ENCODE assay signal across 4 worm cellular contexts in genomic region chrV:8235331-8235730, ce11.
TF ChIP-seq lines count a peak whose summit lies in the region.

No protein-coding gene starts in this region.

TF ChIP-seq in whole organism, L2 larva, 48 proteins besides CTCF, POLR2A, EP300 and RAD21:
- TF ChIP-seq C34F6.9 (tag; optimal IDR thresholded peaks at IDR 0.05; lab: Kevin White, UChicago): peak; percentile 6
- peak; percentile 6 for TF ChIP-seq gmeb-1 (tag; optimal IDR thresholded peaks at IDR 0.05; lab: Kevin White, UChicago)
- TF ChIP-seq sma-3 (GFP tag; optimal IDR thresholded peaks at IDR 0.05; lab: Kevin White, UChicago): peak; percentile 54
- peak; percentile 45 for TF ChIP-seq nhr-129 (tag; optimal IDR thresholded peaks at IDR 0.05; lab: Kevin White, UChicago)
- TF ChIP-seq crh-2 (tag; optimal IDR thresholded peaks at IDR 0.05; lab: Kevin White, UChicago): peak; percentile 48
- TF ChIP-seq snpc-4 (tag; optimal IDR thresholded peaks at IDR 0.05; lab: Kevin White, UChicago): peak; percentile 49
- no peak for TF ChIP-seq ceh-82 (tag; optimal IDR thresholded peaks at IDR 0.05; lab: Kevin White, UChicago)
- TF ChIP-seq nhr-6 (tag; optimal IDR thresholded peaks at IDR 0.05; lab: Kevin White, UChicago): no peak
- peak; percentile 29 for TF ChIP-seq nhr-21 (tag; optimal IDR thresholded peaks at IDR 0.05; lab: Kevin White, UChicago)
- no peak for TF ChIP-seq elt-3 (tag; optimal IDR thresholded peaks at IDR 0.05; lab: Kevin White, UChicago)

TF ChIP-seq in whole organism, L4 larva, 104 proteins besides CTCF, POLR2A, EP300 and RAD21 (continues in another document):
- peak; percentile 66 for TF ChIP-seq dve-1 (tag; optimal IDR thresholded peaks at IDR 0.05; lab: Kevin White, UChicago; ENCODE audit: insufficient read depth)
- TF ChIP-seq Y75B8A.6 (GFP tag; IDR thresholded peaks at IDR 0.05; lab: Robert Waterston, UW): no peak
- peak; percentile 41; the same call in 1 of the 2 replicates for TF ChIP-seq vab-7 (GFP tag; IDR thresholded peaks at IDR 0.05; lab: Robert Waterston, UW)
- TF ChIP-seq lin-29 (GFP tag; IDR thresholded peaks at IDR 0.05; lab: Robert Waterston, UW): no peak
- TF ChIP-seq ctbp-1 (GFP tag; IDR thresholded peaks at IDR 0.05; lab: Robert Waterston, UW): no peak
- TF ChIP-seq hlh-30 (tag; optimal IDR thresholded peaks at IDR 0.05; lab: Kevin White, UChicago; ENCODE audit: insufficient read depth): peak; percentile 9
- TF ChIP-seq lir-3 (tag; optimal IDR thresholded peaks at IDR 0.05; lab: Kevin White, UChicago): peak; percentile 39
- TF ChIP-seq nhr-28 (tag; optimal IDR thresholded peaks at IDR 0.05; lab: Kevin White, UChicago): peak; percentile 13
- TF ChIP-seq nhr-11 (tag; optimal IDR thresholded peaks at IDR 0.05; lab: Kevin White, UChicago): no peak
- TF ChIP-seq nhr-111 (GFP tag; optimal IDR thresholded peaks at IDR 0.05; lab: Kevin White, UChicago): peak; percentile 49
- peak; percentile 55 for TF ChIP-seq hmg-1.1 (GFP tag; IDR thresholded peaks at IDR 0.05; lab: Robert Waterston, UW)
- TF ChIP-seq fos-1 (tag; optimal IDR thresholded peaks at IDR 0.05; lab: Kevin White, UChicago): no peak
- TF ChIP-seq daf-16 (GFP tag; optimal IDR thresholded peaks at IDR 0.05; lab: Kevin White, UChicago): peak in 1 of 2 experiments; percentile 38
- TF ChIP-seq daf-16 (tag; optimal IDR thresholded peaks at IDR 0.05; lab: Kevin White, UChicago): peak; percentile 45
- TF ChIP-seq F44E2.7 (GFP tag; IDR thresholded peaks at IDR 0.05; lab: Robert Waterston, UW): no peak
- TF ChIP-seq zip-2 (tag; optimal IDR thresholded peaks at IDR 0.05; lab: Kevin White, UChicago): no peak
- peak; percentile 54 for TF ChIP-seq hlh-11 (tag; optimal IDR thresholded peaks at IDR 0.05; lab: Kevin White, UChicago)
- TF ChIP-seq php-3 (GFP tag; IDR thresholded peaks at IDR 0.05; lab: Robert Waterston, UW): no peak
- TF ChIP-seq mdl-1 (tag; optimal IDR thresholded peaks at IDR 0.05; lab: Kevin White, UChicago): no peak
- no peak for TF ChIP-seq unc-130 (GFP tag; optimal IDR thresholded peaks at IDR 0.05; lab: Kevin White, UChicago)
- TF ChIP-seq sdz-12 (GFP tag; optimal IDR thresholded peaks at IDR 0.05; lab: Kevin White, UChicago): peak; percentile 2
- no peak for TF ChIP-seq lsy-2 (tag; optimal IDR thresholded peaks at IDR 0.05; lab: Kevin White, UChicago)
- no peak for TF ChIP-seq nhr-25 (tag; optimal IDR thresholded peaks at IDR 0.05; lab: Kevin White, UChicago; ENCODE audit: borderline replicate concordance, insufficient read depth)
- 0 out of 2 replicates have a peak, but pooled peaks have one; percentile 24 for TF ChIP-seq madf-9 (GFP tag; conservative IDR thresholded peaks at IDR 0.05; lab: Robert Waterston, UW)
- TF ChIP-seq lin-15B (tag; optimal IDR thresholded peaks at IDR 0.05; lab: Kevin White, UChicago): no peak
- TF ChIP-seq egl-43 (GFP tag; IDR thresholded peaks at IDR 0.05; lab: Robert Waterston, UW): no peak
- peak; percentile 49; the same call in 1 of the 2 replicates for TF ChIP-seq dmd-6 (GFP tag; IDR thresholded peaks at IDR 0.05; lab: Robert Waterston, UW)

TF ChIP-seq in whole organism, late embryonic, 69 proteins besides CTCF, POLR2A, EP300 and RAD21:
- TF ChIP-seq ref-2 (tag; optimal IDR thresholded peaks at IDR 0.05; lab: Kevin White, UChicago) (peak; percentile 52), ceh-22 (tag; optimal IDR thresholded peaks at IDR 0.05; lab: Kevin White, UChicago) (no peak), nhr-232 (tag; optimal IDR thresholded peaks at IDR 0.05; lab: Kevin White, UChicago) (peak; percentile 46), npax-4 (tag; optimal IDR thresholded peaks at IDR 0.05; lab: Kevin White, UChicago) (no peak), C38D4.7 (GFP tag; optimal IDR thresholded peaks at IDR 0.05; lab: Kevin White, UChicago) (no peak), hlh-30 (tag; optimal IDR thresholded peaks at IDR 0.05; lab: Kevin White, UChicago; ENCODE audit: insufficient read depth) (peak; percentile 1), pros-1 (tag; optimal IDR thresholded peaks at IDR 0.05; lab: Kevin White, UChicago) (no peak), ceh-6 (GFP tag; optimal IDR thresholded peaks at IDR 0.05; lab: Kevin White, UChicago) (peak; percentile 16), sdc-2 (tag; optimal IDR thresholded peaks at IDR 0.05; lab: Kevin White, UChicago) (peak; percentile 3)

TF ChIP-seq in whole organism, mixed stage, embryonic, 35 proteins besides CTCF, POLR2A, EP300 and RAD21:
- TF ChIP-seq ham-2 (GFP tag; optimal IDR thresholded peaks at IDR 0.05; lab: Kevin White, UChicago): peak; percentile 45
- peak; percentile 57 for TF ChIP-seq M03D4.4 (tag; optimal IDR thresholded peaks at IDR 0.05; lab: Kevin White, UChicago)
- peak; percentile 74 for TF ChIP-seq ceh-83 (GFP tag; optimal IDR thresholded peaks at IDR 0.05; lab: Kevin White, UChicago)
- TF ChIP-seq lin-32 (GFP tag; optimal IDR thresholded peaks at IDR 0.05; lab: Kevin White, UChicago): peak; percentile 18
- peak; percentile 71 for TF ChIP-seq hlh-1 (tag; optimal IDR thresholded peaks at IDR 0.05; lab: Kevin White, UChicago)
- no peak for TF ChIP-seq blmp-1 (tag; optimal IDR thresholded peaks at IDR 0.05; lab: Kevin White, UChicago)
- peak; percentile 45 for TF ChIP-seq drap-1 (GFP tag; optimal IDR thresholded peaks at IDR 0.05; lab: Kevin White, UChicago)
- TF ChIP-seq lin-13 (tag; optimal IDR thresholded peaks at IDR 0.05; lab: Kevin White, UChicago): no peak
- peak; percentile 46 for TF ChIP-seq cnd-1 (tag; optimal IDR thresholded peaks at IDR 0.05; lab: Kevin White, UChicago)
